Worm (Caenorhabditis elegans): ENCODE measurements around the gene msp-49.

DNA sequence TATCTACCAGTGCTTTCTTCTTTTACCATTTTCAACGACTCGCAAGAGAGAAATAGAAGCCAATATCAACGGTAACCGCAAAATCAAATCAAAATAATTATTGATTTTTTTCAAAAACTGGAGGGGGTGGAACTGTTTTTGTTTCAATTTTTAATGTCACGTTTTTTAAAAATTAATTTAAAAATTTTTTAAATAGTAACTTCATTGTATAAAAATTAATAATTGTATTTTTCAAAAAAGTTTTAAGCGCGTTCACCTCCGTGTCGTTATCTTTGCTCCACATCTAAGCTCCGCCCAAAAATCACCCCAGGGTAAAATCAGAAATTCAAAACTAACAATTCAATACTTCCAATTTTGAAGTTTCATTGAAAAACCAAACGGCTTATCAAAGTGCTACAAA lies 33.1 kb upstream of the msp-49 start, which contains the start of gene C27D6.11:
- no peak for TF ChIP-seq ztf-18 (tag; optimal IDR thresholded peaks at IDR 0.05)
- no peak for TF ChIP-seq ceh-40 (GFP tag; IDR thresholded peaks at IDR 0.05)
- no peak for TF ChIP-seq ceh-27 (GFP tag; optimal IDR thresholded peaks at IDR 0.05)
- TF ChIP-seq pha-4 (tag; optimal IDR thresholded peaks at IDR 0.05) = no peak
- TF ChIP-seq ztf-26 (tag; optimal IDR thresholded peaks at IDR 0.05) = no peak
- TF ChIP-seq atf-7 (tag; optimal IDR thresholded peaks at IDR 0.05) = no peak
- no peak for TF ChIP-seq bed-1 (GFP tag; IDR thresholded peaks at IDR 0.05)
- TF ChIP-seq athp-1 (tag; optimal IDR thresholded peaks at IDR 0.05) = no peak
- TF ChIP-seq Y53G8AR.9 (GFP tag; conservative IDR thresholded peaks at IDR 0.05) = no peak
- TF ChIP-seq F55B11.4 (tag; optimal IDR thresholded peaks at IDR 0.05; ENCODE audit: borderline replicate concordance, insufficient read depth) = no peak

Measured in whole organism, young adult.